Fruit fly (Drosophila melanogaster): ENCODE data around the gene E2f1.

DNA sequence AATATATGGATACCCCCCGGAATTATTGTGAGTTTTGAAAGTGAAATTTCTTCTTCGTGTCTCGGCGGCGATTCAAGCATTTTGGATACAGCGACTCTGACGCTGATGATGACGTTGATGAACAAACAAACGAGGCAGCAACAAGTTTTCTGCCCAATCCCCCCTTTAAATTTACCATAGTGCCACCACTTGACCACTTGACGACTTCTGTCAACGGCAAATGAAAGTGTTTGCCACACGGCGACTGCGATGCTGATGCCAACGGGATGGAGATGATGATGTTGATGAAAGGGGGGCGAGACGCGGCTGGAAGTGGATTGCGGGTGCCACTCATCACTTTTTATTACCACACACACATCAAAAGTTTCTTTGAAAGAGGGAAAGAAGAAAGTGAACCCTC lies 39.8 kb upstream of the E2f1 start:
- TF ChIP-seq fkh (GFP tag; optimal IDR thresholded peaks at IDR 0.05) (no peak), CG11294 (GFP tag; IDR thresholded peaks at IDR 0.05) (no peak), dac (GFP tag; optimal IDR thresholded peaks at IDR 0.05) (no peak), CG7368 (GFP tag; optimal IDR thresholded peaks at IDR 0.05) (no peak), CG16779 (tag; optimal IDR thresholded peaks at IDR 0.05) (no peak), Eip75B (GFP tag; optimal IDR thresholded peaks at IDR 0.05) (no peak), dsx (GFP tag; optimal IDR thresholded peaks at IDR 0.05; ENCODE audit: poor library complexity, severe bottlenecking) (no peak), CG9139 (GFP tag; optimal IDR thresholded peaks at IDR 0.05) (no peak)

Measured in whole organism, prepupa.